Fruit fly (Drosophila melanogaster): ENCODE measurements around the gene CG9030.

The CG9030 gene

dm6 chrX:14923277-14924019, 31.5 kb downstream of the CG9030 start, which contains the start of gene CG9503:
TSS of gene CG9503 (minus strand) at chrX:14923493.
- TF ChIP-seq CG8478 (optimal IDR thresholded peaks at IDR 0.05) = no peak
- no peak for TF ChIP-seq CTCF (optimal IDR thresholded peaks at IDR 0.05)

- TF ChIP-seq CG8478 (optimal IDR thresholded peaks at IDR 0.05) (no peak), CTCF (optimal IDR thresholded peaks at IDR 0.05) (no peak)
Observed at dm6 chrX:14922396-14923276, 32.3 kb downstream of the CG9030 start.

dm6 chrX:14918750-14919247, 36.1 kb downstream of the CG9030 start, which contains the start of gene Eo:
TSS of gene Eo (minus strand) at chrX:14918800.
- no peak for TF ChIP-seq CG8478 (optimal IDR thresholded peaks at IDR 0.05)
- TF ChIP-seq CTCF (optimal IDR thresholded peaks at IDR 0.05) = peak; percentile 67 to 74

dm6 chrX:14913706-14914303, 41.1 kb downstream of the CG9030 start, which contains the start of gene CG12398:
TSS of gene CG12398 (minus strand) at chrX:14913812.
- TF ChIP-seq CTCF (optimal IDR thresholded peaks at IDR 0.05) (no peak), CG8478 (optimal IDR thresholded peaks at IDR 0.05) (no peak)

dm6 chrX:14910464-14911349, 44.2 kb downstream of the CG9030 start, which contains the start of gene CG14406:
TSS of gene CG14406 (minus strand) at chrX:14910845.
- TF ChIP-seq CG8478 (optimal IDR thresholded peaks at IDR 0.05) (no peak), CTCF (optimal IDR thresholded peaks at IDR 0.05) (peak; percentile 70 to 72)

- TF ChIP-seq CTCF (optimal IDR thresholded peaks at IDR 0.05) (peak; percentile 69 to 83), CG8478 (optimal IDR thresholded peaks at IDR 0.05) (no peak)
Observed at dm6 chrX:14909658-14910378, 45.1 kb downstream of the CG9030 start, which contains the start of gene fiz. TSS of gene fiz (minus strand) at chrX:14909708.

- TF ChIP-seq CG8478 (optimal IDR thresholded peaks at IDR 0.05) = no peak
- TF ChIP-seq CTCF (optimal IDR thresholded peaks at IDR 0.05) = no peak
Observed at dm6 chrX:14909051-14909450, 45.8 kb downstream of the CG9030 start.

- TF ChIP-seq CTCF (optimal IDR thresholded peaks at IDR 0.05) = no peak
- TF ChIP-seq CG8478 (optimal IDR thresholded peaks at IDR 0.05) = no peak
Observed at dm6 chrX:14905499-14906044, 49.3 kb downstream of the CG9030 start, which contains the start of gene CG9512. TSS of gene CG9512 (minus strand) at chrX:14905549.
